Fruit fly (Drosophila melanogaster): ENCODE results near the gene CG1677.

Gene CG1677

DNA sequence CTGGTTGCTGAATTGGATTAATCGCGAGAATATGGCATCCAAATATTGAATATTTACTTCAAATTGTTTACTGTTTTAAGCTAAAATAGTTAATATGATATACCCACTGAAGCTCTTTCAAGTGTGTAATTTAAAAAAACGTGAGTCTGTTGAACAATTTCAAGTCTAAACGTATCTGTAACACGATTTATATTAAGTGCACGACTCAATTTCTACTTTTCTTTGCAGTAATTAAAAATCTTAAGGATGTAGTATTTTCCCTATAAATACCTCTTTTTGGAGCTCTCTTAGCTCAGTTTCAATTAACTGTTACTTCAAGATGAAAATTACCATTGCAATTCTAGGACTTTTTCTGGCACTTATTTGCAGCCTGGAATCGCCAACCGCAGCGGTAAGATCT lies 6.8 kb upstream of the CG1677 start, which contains the start of gene CG42704:
Gene CG42704, plus strand, starts transcription at position 301 of the 400 bp plus-strand sequence.
- TF ChIP-seq insv (optimal IDR thresholded peaks at IDR 0.05) (no peak), Myc (optimal IDR thresholded peaks at IDR 0.05) (no peak), psq (optimal IDR thresholded peaks at IDR 0.05) (no peak), ttk (optimal IDR thresholded peaks at IDR 0.05) (no peak), Sin3A (optimal IDR thresholded peaks at IDR 0.05) (no peak), h (optimal IDR thresholded peaks at IDR 0.05) (no peak)

DNA sequence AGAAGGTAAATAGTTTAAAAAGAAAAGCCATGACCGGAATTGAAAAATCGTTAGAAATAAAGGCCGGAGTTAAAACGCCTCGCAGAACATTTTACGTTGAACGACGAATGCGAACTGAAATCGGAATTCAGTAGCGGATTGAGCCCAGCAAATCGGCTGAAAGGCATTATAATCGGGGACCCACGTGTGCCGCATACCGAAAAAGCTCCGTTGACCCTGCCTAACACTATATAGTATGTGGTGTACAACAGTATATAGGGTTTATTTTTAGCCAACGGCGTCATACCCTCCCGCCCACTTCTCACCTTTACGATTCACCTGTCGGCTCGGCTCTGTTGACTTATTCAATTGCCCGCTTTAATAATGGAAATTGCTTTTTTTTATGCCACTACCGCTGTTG lies 6.2 kb upstream of the CG1677 start, which contains the start of gene CG42246:
Gene CG42246, minus strand, starts transcription at position 101 of the 400 bp plus-strand sequence.
- no peak for TF ChIP-seq ttk (optimal IDR thresholded peaks at IDR 0.05)
- no peak for TF ChIP-seq Myc (optimal IDR thresholded peaks at IDR 0.05)
- TF ChIP-seq psq (optimal IDR thresholded peaks at IDR 0.05): no peak
- TF ChIP-seq Sin3A (optimal IDR thresholded peaks at IDR 0.05): no peak

DNA sequence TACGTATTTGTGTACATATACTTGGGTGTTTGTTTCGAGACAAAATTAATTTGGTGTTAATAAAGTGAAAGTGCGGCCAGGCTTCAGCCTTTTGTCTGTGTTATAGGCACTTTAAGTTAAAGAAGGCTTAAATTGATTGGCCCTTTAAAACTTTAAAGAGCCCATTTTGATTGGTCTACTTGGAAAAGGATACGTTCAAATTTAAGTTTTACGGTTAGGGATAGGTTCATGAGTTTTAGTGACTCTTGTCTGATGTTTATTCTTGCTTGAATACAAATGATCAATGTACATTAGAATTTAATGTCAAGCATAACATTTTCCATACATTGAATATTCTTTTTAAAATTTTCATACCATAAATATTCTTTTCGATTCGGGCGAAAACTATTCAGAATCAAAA lies 1.3 kb upstream of the CG1677 start, which contains the start of gene CG32727:
Gene CG32727, plus strand, starts transcription at position 301 of the 400 bp plus-strand sequence.
- no peak for TF ChIP-seq insv (optimal IDR thresholded peaks at IDR 0.05)
- no peak for TF ChIP-seq ttk (optimal IDR thresholded peaks at IDR 0.05)
- no peak for TF ChIP-seq Myc (optimal IDR thresholded peaks at IDR 0.05)
- TF ChIP-seq Sin3A (optimal IDR thresholded peaks at IDR 0.05): no peak
- TF ChIP-seq h (optimal IDR thresholded peaks at IDR 0.05): no peak
- no peak for TF ChIP-seq psq (optimal IDR thresholded peaks at IDR 0.05)

DNA sequence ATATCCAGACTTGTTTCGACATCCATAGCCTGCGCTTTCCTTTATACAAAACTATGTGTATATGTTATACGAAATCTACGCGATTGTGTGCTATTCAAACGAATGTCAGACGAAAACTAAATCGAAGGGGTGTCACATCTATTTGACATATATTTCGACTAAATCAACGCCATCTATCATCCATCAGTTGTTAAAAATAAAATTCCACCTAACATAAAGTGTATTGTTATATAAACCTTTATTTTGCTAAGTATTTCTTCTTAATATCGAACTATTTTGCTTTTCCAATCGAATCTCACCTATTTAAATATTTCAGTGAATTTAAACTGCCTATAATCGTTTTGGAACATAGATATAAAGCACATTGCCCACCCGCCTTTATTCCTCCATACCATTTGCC lies 2.5 kb downstream of the CG1677 start, which contains the start of gene CG15035:
Gene CG15035, minus strand, starts transcription at position 101 of the 400 bp plus-strand sequence.
- no peak for TF ChIP-seq h (optimal IDR thresholded peaks at IDR 0.05)
- TF ChIP-seq Myc (optimal IDR thresholded peaks at IDR 0.05): no peak
- no peak for TF ChIP-seq psq (optimal IDR thresholded peaks at IDR 0.05)
- no peak for TF ChIP-seq insv (optimal IDR thresholded peaks at IDR 0.05)
- TF ChIP-seq Sin3A (optimal IDR thresholded peaks at IDR 0.05): no peak

DNA sequence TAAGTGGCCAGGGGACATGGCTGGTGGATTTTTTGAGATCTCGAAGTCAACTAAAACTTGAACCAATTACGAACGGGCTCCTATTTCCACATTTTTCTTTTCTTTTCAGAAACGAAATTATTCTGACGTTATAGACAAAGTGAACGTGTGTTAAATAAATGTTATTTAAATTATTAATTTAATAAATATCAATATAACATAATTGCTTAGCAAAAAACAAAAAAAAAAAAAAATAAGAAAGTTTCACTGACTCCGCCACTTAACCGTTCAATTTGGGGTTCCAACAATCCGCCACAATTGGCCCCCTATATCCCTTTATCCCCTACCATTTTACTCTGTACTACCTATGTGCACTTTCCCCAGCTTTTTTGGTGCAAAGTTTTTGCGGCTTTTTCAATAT lies 22.7 kb downstream of the CG1677 start, which contains the start of gene CG42781:
Gene CG42781, minus strand, starts transcription at position 101 of the 400 bp plus-strand sequence.
- TF ChIP-seq Sin3A (optimal IDR thresholded peaks at IDR 0.05): no peak
- TF ChIP-seq insv (optimal IDR thresholded peaks at IDR 0.05): no peak

DNA sequence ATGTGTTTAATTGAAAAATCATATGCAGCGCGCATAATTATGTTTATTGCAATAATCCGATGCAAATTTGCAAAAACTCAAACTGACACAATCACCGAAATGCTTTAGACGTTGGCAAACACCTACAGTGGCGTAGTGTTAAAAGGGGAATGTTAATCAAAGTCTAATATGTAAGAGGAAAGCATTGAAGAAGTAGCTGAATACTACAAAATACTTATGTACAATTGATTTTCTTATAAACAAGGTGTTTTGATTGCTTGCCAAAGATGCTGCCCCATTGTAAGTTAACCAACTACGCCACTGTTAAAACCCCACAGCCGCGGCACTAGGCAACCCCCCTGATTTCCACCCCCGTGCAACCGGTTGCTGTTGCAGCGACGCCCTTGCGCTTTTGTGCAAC lies 26.0 kb downstream of the CG1677 start:
- TF ChIP-seq insv (optimal IDR thresholded peaks at IDR 0.05) (no peak), Myc (optimal IDR thresholded peaks at IDR 0.05) (no peak), ttk (optimal IDR thresholded peaks at IDR 0.05) (no peak), psq (optimal IDR thresholded peaks at IDR 0.05) (no peak), Sin3A (optimal IDR thresholded peaks at IDR 0.05) (no peak), h (optimal IDR thresholded peaks at IDR 0.05) (no peak)

DNA sequence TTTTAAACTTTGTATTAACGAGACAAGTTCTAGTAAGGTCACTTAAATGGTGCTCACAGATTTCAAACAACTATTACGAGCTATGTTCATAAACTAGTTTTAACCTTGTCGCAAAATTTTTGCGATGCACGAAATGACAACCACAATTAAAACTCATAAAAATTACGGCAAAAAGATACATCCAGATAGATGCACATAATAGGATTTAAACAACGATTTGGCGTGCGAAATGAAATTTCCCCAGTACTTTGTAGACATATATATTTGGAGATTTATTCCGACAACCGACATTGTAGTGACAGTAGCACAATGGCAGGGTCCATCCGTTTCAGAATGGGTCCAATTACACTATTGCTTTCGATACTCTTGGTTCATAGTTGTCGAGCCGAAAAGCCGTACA lies 27.8 kb downstream of the CG1677 start, which contains the start of gene CheA7a:
Gene CheA7a, plus strand, starts transcription at position 301 of the 400 bp plus-strand sequence.
- TF ChIP-seq psq (optimal IDR thresholded peaks at IDR 0.05) (no peak), ttk (optimal IDR thresholded peaks at IDR 0.05) (no peak), Myc (optimal IDR thresholded peaks at IDR 0.05) (no peak), h (optimal IDR thresholded peaks at IDR 0.05) (no peak), Sin3A (optimal IDR thresholded peaks at IDR 0.05) (no peak), insv (optimal IDR thresholded peaks at IDR 0.05) (no peak)

DNA sequence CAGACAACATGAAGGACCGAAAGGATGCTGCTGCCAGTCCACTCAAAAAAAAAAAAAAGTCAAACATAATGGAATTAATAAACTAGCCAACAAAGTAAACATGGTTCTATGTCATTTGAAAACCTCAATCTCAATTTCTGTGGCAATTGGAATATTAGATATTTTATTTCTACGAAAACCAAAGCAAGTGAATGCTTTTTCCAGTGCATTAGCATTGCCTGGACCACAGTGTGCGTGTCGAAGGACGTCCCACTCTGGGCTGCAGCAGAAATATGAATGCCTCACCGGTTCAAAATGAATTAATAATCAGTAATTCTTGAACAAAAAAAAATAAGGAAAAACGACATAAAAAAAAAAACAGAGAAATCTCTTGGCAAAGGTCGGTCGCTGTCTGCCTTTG lies 33.1 kb downstream of the CG1677 start:
- no peak for TF ChIP-seq Sin3A (optimal IDR thresholded peaks at IDR 0.05)

DNA sequence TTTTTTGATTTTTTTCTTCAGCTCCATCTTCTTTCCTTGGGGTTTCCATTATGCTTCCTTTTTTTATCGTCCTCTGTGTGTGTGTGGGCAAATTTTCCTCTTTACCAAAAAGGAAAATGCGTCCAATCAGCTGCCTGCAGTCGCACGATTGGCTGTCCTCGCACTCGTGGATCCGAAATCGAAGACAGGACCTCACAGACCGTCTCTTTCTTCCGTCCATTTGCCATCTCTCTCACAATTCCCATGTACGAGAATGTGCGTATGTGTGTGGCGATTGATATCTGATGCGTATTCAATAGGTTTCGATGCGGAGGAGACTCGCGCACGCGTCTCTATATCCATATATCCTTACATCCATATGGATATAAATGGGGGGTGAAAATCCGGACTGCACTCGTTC lies 37.2 kb downstream of the CG1677 start:
- TF ChIP-seq Sin3A (optimal IDR thresholded peaks at IDR 0.05): no peak
- TF ChIP-seq Myc (optimal IDR thresholded peaks at IDR 0.05): no peak
- no peak for TF ChIP-seq insv (optimal IDR thresholded peaks at IDR 0.05)

DNA sequence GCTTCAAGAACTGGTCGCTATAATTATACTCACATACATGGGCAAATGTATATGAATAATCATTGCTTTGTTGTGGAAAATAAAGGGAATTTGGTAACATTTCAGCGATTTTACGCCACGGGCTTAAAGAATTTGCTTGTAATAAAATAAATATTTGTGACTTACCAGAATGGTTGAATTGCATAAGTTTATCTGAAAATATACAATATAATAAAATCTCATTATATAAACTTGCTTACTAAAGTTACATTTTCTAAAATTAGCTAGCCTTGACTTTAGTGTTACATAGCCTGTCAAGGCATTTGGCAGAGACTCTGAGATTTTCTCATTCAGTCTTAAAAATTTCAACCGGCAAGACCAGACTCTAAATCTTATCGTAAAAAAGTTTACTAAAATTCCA lies 47.1 kb downstream of the CG1677 start, which contains the start of gene CG1999:
Gene CG1999, plus strand, starts transcription at position 301 of the 400 bp plus-strand sequence.
- no peak for TF ChIP-seq h (optimal IDR thresholded peaks at IDR 0.05)
- TF ChIP-seq insv (optimal IDR thresholded peaks at IDR 0.05): no peak
- no peak for TF ChIP-seq psq (optimal IDR thresholded peaks at IDR 0.05)
- no peak for TF ChIP-seq Sin3A (optimal IDR thresholded peaks at IDR 0.05)
- TF ChIP-seq ttk (optimal IDR thresholded peaks at IDR 0.05): no peak
- no peak for TF ChIP-seq Myc (optimal IDR thresholded peaks at IDR 0.05)

DNA sequence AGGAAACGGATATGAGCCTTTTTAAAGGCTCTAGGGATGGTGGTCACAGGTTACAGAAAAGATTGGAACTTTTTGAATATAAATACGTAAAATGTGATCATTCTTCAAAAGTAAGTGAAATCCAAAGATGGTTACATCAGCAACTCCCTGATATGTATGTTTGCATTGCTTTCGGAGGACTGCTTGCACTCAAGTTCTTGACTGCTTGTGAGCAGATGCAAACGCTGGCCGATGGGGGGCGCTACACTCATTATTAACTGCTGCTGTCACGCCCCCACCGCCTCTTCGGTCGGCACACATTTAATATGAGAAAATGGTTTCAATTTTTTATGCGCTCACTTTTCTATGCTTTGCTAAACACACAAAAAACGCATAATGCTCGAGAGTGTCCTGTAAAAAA lies 55.6 kb downstream of the CG1677 start:
- no peak for TF ChIP-seq ttk (optimal IDR thresholded peaks at IDR 0.05)
- no peak for TF ChIP-seq Sin3A (optimal IDR thresholded peaks at IDR 0.05)
- no peak for TF ChIP-seq psq (optimal IDR thresholded peaks at IDR 0.05)
- TF ChIP-seq Myc (optimal IDR thresholded peaks at IDR 0.05): no peak

DNA sequence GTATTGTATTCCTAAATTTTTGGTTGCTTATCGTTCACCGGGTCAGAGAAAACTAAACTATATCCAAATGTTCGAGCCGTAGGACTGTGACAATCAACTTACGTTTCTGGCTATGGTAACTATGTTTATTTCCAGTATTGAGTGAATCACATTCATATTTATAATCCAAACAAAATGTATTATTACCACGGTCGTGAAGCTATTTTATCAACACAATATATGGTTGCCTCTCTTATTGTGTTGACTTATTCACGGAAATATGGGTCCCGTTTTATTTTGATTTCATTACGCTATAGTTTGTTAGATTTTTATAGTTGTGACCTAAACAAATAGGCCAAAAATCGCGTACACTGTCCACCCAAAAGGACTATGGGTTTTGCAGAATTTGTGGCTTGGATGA lies 58.2 kb downstream of the CG1677 start, which contains the start of gene CG15034:
Gene CG15034, minus strand, starts transcription at position 101 of the 400 bp plus-strand sequence.
- no peak for TF ChIP-seq insv (optimal IDR thresholded peaks at IDR 0.05)
- no peak for TF ChIP-seq h (optimal IDR thresholded peaks at IDR 0.05)
- no peak for TF ChIP-seq Sin3A (optimal IDR thresholded peaks at IDR 0.05)
- no peak for TF ChIP-seq psq (optimal IDR thresholded peaks at IDR 0.05)
- no peak for TF ChIP-seq ttk (optimal IDR thresholded peaks at IDR 0.05)
- TF ChIP-seq Myc (optimal IDR thresholded peaks at IDR 0.05): no peak

DNA sequence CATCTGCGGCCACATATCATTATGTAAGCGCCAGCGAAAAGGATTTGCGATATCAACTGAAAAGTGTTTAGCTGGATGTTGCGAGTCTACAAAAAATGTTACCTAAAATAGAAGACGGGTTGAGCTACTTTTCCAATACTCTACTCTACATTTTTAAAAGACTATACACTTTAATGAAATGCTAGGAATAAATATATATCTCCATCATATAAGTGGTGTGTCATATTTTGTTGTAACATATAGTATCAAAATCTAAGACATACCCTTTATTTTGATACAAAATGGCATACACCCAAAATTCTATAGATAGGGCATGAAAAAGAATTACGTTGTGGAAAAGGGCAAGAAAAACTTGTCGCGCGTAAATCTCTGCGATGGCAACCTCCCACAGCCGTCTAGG lies 62.6 kb downstream of the CG1677 start:
- TF ChIP-seq insv (optimal IDR thresholded peaks at IDR 0.05): no peak
- no peak for TF ChIP-seq Myc (optimal IDR thresholded peaks at IDR 0.05)
- no peak for TF ChIP-seq psq (optimal IDR thresholded peaks at IDR 0.05)

DNA sequence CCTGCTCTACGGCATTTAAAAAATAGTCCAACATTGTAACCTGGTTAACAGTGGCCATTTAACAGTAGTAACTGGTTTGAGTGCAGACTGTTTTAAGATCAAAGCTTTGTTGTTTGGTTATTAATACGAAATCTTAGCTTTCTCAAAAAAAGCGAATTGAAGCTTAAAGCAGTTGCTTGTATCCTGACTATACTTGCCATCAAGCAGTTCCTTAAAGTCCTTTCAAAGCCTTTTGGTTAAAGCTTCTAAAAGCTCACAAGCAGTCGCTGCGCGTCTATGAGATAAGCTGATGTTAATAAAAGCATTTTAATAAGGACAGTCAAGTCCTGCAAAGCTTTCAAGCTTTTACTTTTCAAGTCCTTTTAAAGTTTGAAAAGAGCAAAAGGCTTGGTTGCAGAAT lies 64.9 kb downstream of the CG1677 start:
- no peak for TF ChIP-seq h (optimal IDR thresholded peaks at IDR 0.05)
- no peak for TF ChIP-seq Sin3A (optimal IDR thresholded peaks at IDR 0.05)
- no peak for TF ChIP-seq ttk (optimal IDR thresholded peaks at IDR 0.05)
- no peak for TF ChIP-seq Myc (optimal IDR thresholded peaks at IDR 0.05)
- TF ChIP-seq psq (optimal IDR thresholded peaks at IDR 0.05): no peak
- TF ChIP-seq insv (optimal IDR thresholded peaks at IDR 0.05): no peak

Measured in Kc167 (cell line).